Worm (Caenorhabditis elegans): ENCODE measurements around the gene ZK666.14.

- TF ChIP-seq dao-5 (tag; optimal IDR thresholded peaks at IDR 0.05) (no peak), him-1 (tag; optimal IDR thresholded peaks at IDR 0.05) (no peak)
Observed at ce11 chrII:10456979-10457378, 37.6 kb upstream of the ZK666.14 start, which contains the start of gene ZK673.11.

Data from whole organism, L4/young adult.